Fruit fly (Drosophila melanogaster): ENCODE results near the gene Nf1.

DNA sequence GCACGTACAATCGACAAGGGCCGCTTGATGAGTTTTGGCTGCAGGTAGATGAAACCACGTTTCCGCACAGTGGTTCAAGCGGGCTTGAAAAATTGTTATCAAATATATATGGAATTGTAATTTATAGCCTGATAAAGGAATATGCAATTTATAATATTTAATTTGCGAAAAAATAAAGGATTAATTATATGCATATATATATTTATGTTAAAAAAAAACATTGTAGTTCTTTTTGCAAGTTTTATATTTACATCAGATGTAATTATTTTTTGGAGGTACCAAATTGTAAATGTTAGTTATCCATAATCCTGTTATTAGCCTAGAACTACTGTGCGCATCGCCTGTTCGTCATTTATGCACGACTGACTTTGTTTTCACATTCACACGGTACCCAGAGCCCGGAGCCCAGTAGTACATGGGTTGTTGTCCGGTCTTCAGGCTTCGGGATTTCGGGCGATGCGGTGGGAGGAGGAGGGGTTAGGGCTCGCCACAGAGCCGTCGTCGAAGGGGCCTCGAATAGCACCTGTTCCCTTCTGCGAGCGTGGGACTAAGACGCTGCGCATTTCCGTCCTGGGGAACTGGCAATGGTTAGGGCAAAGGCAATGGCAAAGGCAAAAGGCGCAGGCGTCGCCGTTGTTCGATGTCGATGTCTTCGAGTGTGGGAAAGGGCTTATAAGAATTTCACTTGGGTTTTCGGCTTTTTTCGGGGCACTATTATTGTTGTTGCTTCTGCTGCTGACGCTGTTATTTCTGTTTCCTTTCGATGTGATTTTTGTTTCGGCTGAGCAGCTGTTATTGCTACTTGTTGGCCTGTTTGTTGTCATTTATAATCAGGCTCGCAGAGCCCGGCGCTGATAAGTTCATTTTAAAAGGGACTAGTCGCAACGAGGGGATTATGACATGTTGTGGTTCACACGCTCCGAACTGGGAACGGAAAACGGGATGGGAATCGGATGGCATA is 35.2 kb downstream of the Nf1 start:
- TF ChIP-seq insv (optimal IDR thresholded peaks at IDR 0.05) (no peak), Sin3A (optimal IDR thresholded peaks at IDR 0.05) (no peak), psq (optimal IDR thresholded peaks at IDR 0.05) (no peak), h (optimal IDR thresholded peaks at IDR 0.05) (no peak)

All from Kc167 (cell line).